Worm (Caenorhabditis elegans) whole organism, L3 larva: Measurements from ENCODE around the gene rcs-1.

ENCODE experiments used
- ceh-16 ChIP-seq: sonication (generic microtip); optimal IDR thresholded peaks from 2 replicates; lab custom pipeline; 2017; ENCODE audit warnings: missing biosample characterization, missing genetic modification characterization
- mdl-1 ChIP-seq: fragments of 150-350 bp; optimal IDR thresholded peaks from 2 replicates; lab custom pipeline; 2014; ENCODE audit warnings: missing biosample characterization, missing genetic modification characterization
- nhr-23 ChIP-seq: fragments of 150-350 bp; optimal IDR thresholded peaks from 2 replicates; lab custom pipeline; 2014; ENCODE audit warnings: missing biosample characterization, missing genetic modification reagents, missing genetic modification characterization

ce11 chrX:8787689-8788222, 40.6 kb downstream of the rcs-1 start:
- no peak for TF ChIP-seq nhr-23 (tag; lab: Kevin White, UChicago)
- TF ChIP-seq mdl-1 = no peak
- no peak for TF ChIP-seq ceh-16 (tag; lab: Kevin White, UChicago)
